Worm (Caenorhabditis elegans): ENCODE measurements around the gene baz-2.

The baz-2 gene

DNA sequence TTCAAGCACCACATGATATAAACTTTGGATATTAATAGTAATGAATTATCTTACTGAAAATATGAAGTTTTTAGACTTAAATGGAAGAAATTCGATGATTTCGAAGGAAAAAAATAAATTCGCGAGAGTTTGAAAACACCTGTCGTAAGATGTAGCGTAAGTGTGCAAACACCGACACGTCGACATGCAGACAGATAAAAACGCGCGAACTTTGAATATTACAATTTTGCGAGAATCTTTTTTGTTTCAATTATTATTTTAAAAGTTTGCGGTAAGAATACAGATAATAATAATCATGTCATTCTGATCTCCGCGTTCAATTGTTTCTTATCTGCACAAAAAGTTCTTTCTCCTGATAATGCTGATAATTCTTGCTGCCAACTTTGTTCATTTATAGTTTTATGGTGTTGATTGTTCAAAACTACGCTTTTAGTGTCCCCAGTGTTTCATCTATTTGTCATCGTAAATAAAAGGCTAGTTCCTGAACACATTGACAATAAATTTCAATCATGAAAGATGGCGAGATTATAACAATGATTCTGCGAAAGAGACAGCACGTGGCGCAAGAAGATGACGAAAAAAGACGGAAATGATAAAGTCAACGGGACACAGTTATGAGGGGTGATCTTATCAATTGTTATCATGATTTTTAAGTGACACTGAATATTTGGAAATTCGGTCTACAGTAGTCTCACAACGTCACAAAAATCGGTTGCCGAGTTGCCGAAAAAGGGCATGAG lies 11.8 kb downstream of the baz-2 start (continued):
- peak; percentile 95 for TF ChIP-seq nhr-80 (tag; optimal IDR thresholded peaks at IDR 0.05)
- no peak for TF ChIP-seq ztf-3 (GFP tag; optimal IDR thresholded peaks at IDR 0.05)

DNA sequence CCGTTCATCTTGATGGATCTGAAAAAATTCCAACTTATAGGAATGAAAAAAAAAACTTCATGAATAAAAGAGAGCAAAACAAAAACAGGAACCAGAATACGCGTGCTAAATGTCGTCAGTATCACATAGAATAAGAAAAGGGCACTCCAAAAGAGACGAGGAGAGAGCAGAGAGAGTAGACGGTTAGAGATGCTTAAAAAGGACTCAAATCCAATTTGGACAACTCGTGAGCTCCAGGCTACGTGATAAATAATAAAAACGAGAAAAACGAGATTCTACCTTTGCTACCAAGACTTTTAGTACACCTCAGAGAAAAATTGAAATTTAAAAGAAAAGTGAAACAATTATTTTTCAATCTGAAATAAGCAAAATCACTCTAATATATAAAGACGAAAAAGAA lies 12.7 kb downstream of the baz-2 start, which contains the start of gene upp-1:
Gene upp-1, minus strand, starts transcription at position 18 of the 400 bp plus-strand sequence.
- TF ChIP-seq mxl-1 (tag; optimal IDR thresholded peaks at IDR 0.05) (no peak), lir-1 (GFP tag; conservative IDR thresholded peaks at IDR 0.05) (no peak), egrh-3 (GFP tag; IDR thresholded peaks at IDR 0.05) (no peak), rec-8 (tag; optimal IDR thresholded peaks at IDR 0.05) (no peak), Y95B8A.8 (GFP tag; IDR thresholded peaks at IDR 0.05) (no peak), lag-1 (GFP tag; IDR thresholded peaks at IDR 0.05) (no peak), K12H6.12 (tag; optimal IDR thresholded peaks at IDR 0.05) (no peak), unc-62 (GFP tag; optimal IDR thresholded peaks at IDR 0.05) (no peak), lin-26 (GFP tag; IDR thresholded peaks at IDR 0.05) (no peak), nhr-120 (GFP tag; IDR thresholded peaks at IDR 0.05) (no peak), F22D6.2 (tag; optimal IDR thresholded peaks at IDR 0.05) (no peak), F33H1.4 (GFP tag; IDR thresholded peaks at IDR 0.05) (no peak), tbp1 (GFP tag; optimal IDR thresholded peaks at IDR 0.05) (no peak)

DNA sequence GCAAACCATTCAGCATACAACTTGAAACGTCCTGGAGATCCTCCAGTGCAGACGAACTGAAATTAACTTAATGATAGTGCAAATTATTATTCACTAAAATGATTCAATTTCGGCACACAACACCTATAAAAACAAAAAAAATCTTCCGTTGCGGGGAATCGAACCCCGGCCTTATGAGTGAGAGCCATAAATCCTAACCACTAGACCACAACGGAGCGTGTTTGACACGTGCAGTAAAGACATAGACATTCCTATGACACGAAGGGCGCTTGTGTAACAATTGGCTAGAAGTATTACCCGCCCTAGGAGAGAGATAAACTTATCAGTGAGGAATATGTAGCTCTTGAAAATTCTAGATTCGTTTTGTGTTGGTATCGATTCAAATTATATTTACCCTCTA lies 13.8 kb downstream of the baz-2 start:
- no peak for TF ChIP-seq lag-1 (GFP tag; IDR thresholded peaks at IDR 0.05)
- TF ChIP-seq bed-1 (GFP tag; IDR thresholded peaks at IDR 0.05): no peak
- TF ChIP-seq die-1 (tag; optimal IDR thresholded peaks at IDR 0.05): peak; percentile 38
- TF ChIP-seq attf-6 (GFP tag; IDR thresholded peaks at IDR 0.05): no peak
- TF ChIP-seq hlh-26 (GFP tag; conservative IDR thresholded peaks at IDR 0.05): no peak
- no peak for TF ChIP-seq cebp-2 (GFP tag; IDR thresholded peaks at IDR 0.05)
- no peak for TF ChIP-seq F39B2.1 (GFP tag; IDR thresholded peaks at IDR 0.05)
- TF ChIP-seq ztf-25 (GFP tag; IDR thresholded peaks at IDR 0.05): 0 out of 2 replicates have a peak, but pooled peaks have one; percentile 34
- no peak for TF ChIP-seq ama-1 (optimal IDR thresholded peaks at IDR 0.05)
- peak in 1 of 2 experiments; percentile 37 for TF ChIP-seq ama-1 (GFP tag; optimal IDR thresholded peaks at IDR 0.05)
- TF ChIP-seq D2030.7 (GFP tag; IDR thresholded peaks at IDR 0.05): 0 out of 2 replicates have a peak, but pooled peaks have one; percentile 20
- no peak for TF ChIP-seq cebp-1 (GFP tag; IDR thresholded peaks at IDR 0.05)
- TF ChIP-seq cebp-1 (tag; optimal IDR thresholded peaks at IDR 0.05): peak; percentile 54
- peak; percentile 1 for TF ChIP-seq mes-4 (tag; optimal IDR thresholded peaks at IDR 0.05)
- no peak for TF ChIP-seq xnd-1 (tag; optimal IDR thresholded peaks at IDR 0.05)
- TF ChIP-seq nfya-2 (GFP tag; IDR thresholded peaks at IDR 0.05): no peak
- peak; percentile 71; the same call in 1 of the 2 replicates for TF ChIP-seq aptf-3 (GFP tag; IDR thresholded peaks at IDR 0.05)
- TF ChIP-seq Y67H2A.10 (GFP tag; conservative IDR thresholded peaks at IDR 0.05): no peak
- TF ChIP-seq sptf-2 (GFP tag; optimal IDR thresholded peaks at IDR 0.05): no peak
- no peak for TF ChIP-seq B0336.3 (GFP tag; IDR thresholded peaks at IDR 0.05)
- TF ChIP-seq unc-62 (GFP tag; optimal IDR thresholded peaks at IDR 0.05): no peak
- peak; percentile 16; the same call in 1 of the 2 replicates for TF ChIP-seq F33H1.4 (GFP tag; IDR thresholded peaks at IDR 0.05)
- TF ChIP-seq F22D6.2 (tag; optimal IDR thresholded peaks at IDR 0.05): no peak
- TF ChIP-seq nfya-1 (tag; optimal IDR thresholded peaks at IDR 0.05; ENCODE audit: borderline replicate concordance, insufficient read depth): no peak
- no peak for TF ChIP-seq akir-1 (GFP tag; optimal IDR thresholded peaks at IDR 0.05)
- no peak for TF ChIP-seq aptf-2 (GFP tag; conservative IDR thresholded peaks at IDR 0.05)
- no peak for TF ChIP-seq T26A5.8 (tag; optimal IDR thresholded peaks at IDR 0.05)
- TF ChIP-seq nhr-80 (tag; optimal IDR thresholded peaks at IDR 0.05): peak; percentile 25
- TF ChIP-seq fkh-3 (tag; optimal IDR thresholded peaks at IDR 0.05): no peak
- peak; percentile 65 for TF ChIP-seq zim-3 (tag; optimal IDR thresholded peaks at IDR 0.05)
- peak; percentile 58 for TF ChIP-seq madf-6 (GFP tag; IDR thresholded peaks at IDR 0.05)
- no peak for TF ChIP-seq pha-4 (tag; optimal IDR thresholded peaks at IDR 0.05)
- TF ChIP-seq zfh-2 (GFP tag; conservative IDR thresholded peaks at IDR 0.05): no peak
- 0 out of 2 replicates have a peak, but pooled peaks have one; percentile 61 for TF ChIP-seq Y95B8A.8 (GFP tag; IDR thresholded peaks at IDR 0.05)
- TF ChIP-seq ztf-28 (GFP tag; IDR thresholded peaks at IDR 0.05): 0 out of 2 replicates have a peak, but pooled peaks have one; percentile 42
- TF ChIP-seq egl-44 (GFP tag; IDR thresholded peaks at IDR 0.05): 0 out of 2 replicates have a peak, but pooled peaks have one; percentile 19

Measured in whole organism, young adult.